Fruit fly (Drosophila melanogaster) whole organism, embryonic: ENCODE measurements around the gene CG2841.

Experiments
- CG10267 ChIP-seq: fragments of 200-800 bp; sonication (Bioruptor generic); optimal IDR thresholded peaks from 2 replicates; lab custom pipeline; 2018; ENCODE audit warnings: missing biosample characterization, mild to moderate bottlenecking, missing genetic modification characterization, moderate library complexity
- CG10321 ChIP-seq: fragments of 200-800 bp; sonication (Bioruptor generic); IDR thresholded peaks from 2 replicates; pipeline ENCODE4 v1.3.6; 2022; ENCODE audit warnings: missing biosample characterization, missing genetic modification characterization
- CG10979 ChIP-seq: fragments of 200-800 bp; sonication (Bioruptor generic); optimal IDR thresholded peaks from 2 replicates; lab custom pipeline; 2018; ENCODE audit warnings: missing biosample characterization, mild to moderate bottlenecking, missing genetic modification characterization, moderate library complexity
- CG12744 ChIP-seq: fragments of 200-800 bp; sonication (Bioruptor generic); optimal IDR thresholded peaks from 2 replicates; lab custom pipeline; 2016; ENCODE audit warnings: missing biosample characterization, missing genetic modification characterization
- CG15479 ChIP-seq: fragments of 200-800 bp; sonication (Bioruptor generic); optimal IDR thresholded peaks from 3 replicates; lab custom pipeline; 2019; ENCODE audit warnings: missing biosample characterization, mild to moderate bottlenecking, missing genetic modification characterization, moderate library complexity
- CG15514 ChIP-seq: fragments of 200-800 bp; sonication (Bioruptor generic); optimal IDR thresholded peaks from 3 replicates; lab custom pipeline; 2017; ENCODE audit warnings: missing biosample characterization, missing genetic modification characterization, mild to moderate bottlenecking, moderate library complexity, missing genetic modification reagents
- CG1647 ChIP-seq: fragments of 200-800 bp; sonication (Bioruptor generic); optimal IDR thresholded peaks from 3 replicates; lab custom pipeline; 2016; ENCODE audit warnings: missing biosample characterization, missing genetic modification characterization
- CG18011 ChIP-seq: fragments of 200-800 bp; sonication (Bioruptor generic); optimal IDR thresholded peaks from 2 replicates; lab custom pipeline; 2017; ENCODE audit warnings: missing biosample characterization, missing genetic modification characterization, mild to moderate bottlenecking, moderate library complexity, missing genotype
- CG1832 ChIP-seq: fragments of 200-800 bp; sonication (Bioruptor generic); optimal IDR thresholded peaks from 2 replicates; lab custom pipeline; 2017; ENCODE audit warnings: missing biosample characterization, mild to moderate bottlenecking, missing genetic modification characterization, inconsistent platforms
- CG18599 ChIP-seq: fragments of 200-800 bp; sonication (Bioruptor generic); optimal IDR thresholded peaks from 3 replicates; lab custom pipeline; 2017; ENCODE audit warnings: missing biosample characterization, missing genetic modification characterization, mild to moderate bottlenecking, moderate library complexity, missing genetic modification reagents
- CG30020 ChIP-seq: fragments of 200-800 bp; optimal IDR thresholded peaks from 2 replicates; lab custom pipeline; 2019; ENCODE audit warnings: missing biosample characterization, mild to moderate bottlenecking, missing genetic modification characterization, moderate library complexity
- CG31388 ChIP-seq: fragments of 200-800 bp; sonication (Bioruptor generic); optimal IDR thresholded peaks from 2 replicates; lab custom pipeline; 2016; ENCODE audit warnings: missing biosample characterization, missing genetic modification characterization
- CG3281 ChIP-seq: fragments of 200-800 bp; sonication (Bioruptor generic); optimal IDR thresholded peaks from 3 replicates; lab custom pipeline; 2017; ENCODE audit warnings: missing biosample characterization, mild to moderate bottlenecking, missing genetic modification characterization
- CG34422 ChIP-seq: fragments of 200-800 bp; sonication (Bioruptor generic); IDR thresholded peaks from 3 replicates; pipeline ENCODE4 v1.3.6; 2022; ENCODE audit warnings: missing biosample characterization, missing genetic modification characterization
- CG3726 ChIP-seq: fragments of 200-800 bp; sonication (Bioruptor generic); IDR thresholded peaks from 3 replicates; pipeline ENCODE4, ENCODE4 v1.3.6; 2022; ENCODE audit warnings: missing biosample characterization, missing genetic modification characterization
- CG6854 ChIP-seq: fragments of 200-800 bp; sonication (Bioruptor generic); optimal IDR thresholded peaks from 3 replicates; lab custom pipeline; 2017; ENCODE audit warnings: missing biosample characterization, mild to moderate bottlenecking, missing genetic modification characterization
- CG7839 ChIP-seq: fragments of 200-800 bp; sonication (Bioruptor generic); optimal IDR thresholded peaks from 3 replicates; lab custom pipeline; 2018; ENCODE audit warnings: missing biosample characterization, mild to moderate bottlenecking, missing genetic modification characterization, moderate library complexity
- CG7928 ChIP-seq: fragments of 200-800 bp; sonication (Bioruptor generic); optimal IDR thresholded peaks from 2 replicates; lab custom pipeline; 2017; ENCODE audit warnings: missing biosample characterization, mild to moderate bottlenecking, missing genetic modification characterization
- CG8281 ChIP-seq: fragments of 200-800 bp; sonication (Bioruptor generic); optimal IDR thresholded peaks from 2 replicates; lab custom pipeline; 2018; ENCODE audit warnings: missing biosample characterization, mild to moderate bottlenecking, missing genetic modification characterization, moderate library complexity
- CkIIα-i1 ChIP-seq: fragments of 200-800 bp; sonication (Bioruptor generic); IDR thresholded peaks from 2 replicates; pipeline ENCODE4 v1.3.6; 2022; ENCODE audit warnings: missing biosample characterization, missing genetic modification characterization
- D19A ChIP-seq: fragments of 200-800 bp; optimal IDR thresholded peaks from 3 replicates; lab custom pipeline; 2019; ENCODE audit warnings: missing biosample characterization, mild to moderate bottlenecking, missing genetic modification characterization, moderate library complexity
- Doc2 ChIP-seq: fragments of 200-800 bp; sonication (Bioruptor generic); IDR thresholded peaks from 2 replicates; pipeline ENCODE4 v1.3.6; 2022; ENCODE audit warnings: missing biosample characterization, missing genetic modification characterization
- Doc3 ChIP-seq: fragments of 200-800 bp; sonication (Bioruptor generic); IDR thresholded peaks from 3 replicates; pipeline ENCODE4 v1.3.6; 2022; ENCODE audit warnings: missing biosample characterization, missing genetic modification characterization; ENCODE audit not compliant: partially characterized antibody
- HHEX ChIP-seq: fragments of 200-800 bp; sonication (Bioruptor generic); optimal IDR thresholded peaks from 3 replicates; lab custom pipeline; 2017; ENCODE audit warnings: missing biosample characterization, mild to moderate bottlenecking, missing genetic modification characterization, missing genetic modification reagents
- Hr78 ChIP-seq, 2 experiments: fragments of 200-800 bp in 1 of 2; fragments of >200 bp in 1 of 2; sonication (Bioruptor generic) in 1 of 2; optimal IDR thresholded peaks; 2 replicates each; lab custom pipeline; 2017 to 2019; ENCODE audit warnings: missing biosample characterization in 2 of 2, missing genetic modification characterization in 2 of 2, mild to moderate bottlenecking in 1 of 2, moderate library complexity in 1 of 2
- Lpt ChIP-seq: fragments of >200 bp; optimal IDR thresholded peaks from 2 replicates; lab custom pipeline; 2018; ENCODE audit warnings: missing biosample characterization, missing genetic modification characterization
- NC2α ChIP-seq: fragments of 200-800 bp; sonication (Bioruptor generic); optimal IDR thresholded peaks from 2 replicates; lab custom pipeline; 2016; ENCODE audit warnings: missing biosample characterization, missing genetic modification characterization
- ab ChIP-seq: fragments of 200-800 bp; sonication (Bioruptor generic); optimal IDR thresholded peaks from 2 replicates; lab custom pipeline; 2016; ENCODE audit warnings: missing biosample characterization, missing genetic modification characterization
- abd-A ChIP-seq: fragments of 200-800 bp; sonication (Bioruptor generic); optimal IDR thresholded peaks from 3 replicates; lab custom pipeline; 2019; ENCODE audit warnings: missing biosample characterization, mild to moderate bottlenecking, missing genetic modification characterization, moderate library complexity
- ash1 ChIP-seq: fragments of 200-800 bp; sonication (Bioruptor generic); optimal IDR thresholded peaks from 2 replicates; lab custom pipeline; 2018; ENCODE audit warnings: missing biosample characterization, mild to moderate bottlenecking, missing genetic modification characterization
- cad ChIP-seq: fragments of >200 bp; optimal IDR thresholded peaks from 2 replicates; lab custom pipeline; 2017; ENCODE audit warnings: missing biosample characterization, missing genetic modification characterization
- chinmo ChIP-seq: fragments of 200-800 bp; sonication (Bioruptor generic); IDR thresholded peaks from 4 replicates; pipeline ENCODE4 v1.3.6; 2022; ENCODE audit warnings: missing biosample characterization, missing genetic modification characterization; ENCODE audit not compliant: partially characterized antibody
- ci ChIP-seq: fragments of 200-800 bp; sonication (Bioruptor generic); IDR thresholded peaks from 3 replicates; pipeline ENCODE4 v1.3.6; 2022; ENCODE audit warnings: missing biosample characterization, missing genetic modification characterization
- crc ChIP-seq: fragments of 200-800 bp; sonication (Bioruptor generic); optimal IDR thresholded peaks from 2 replicates; lab custom pipeline; 2016; ENCODE audit warnings: missing biosample characterization, missing genetic modification characterization
- crol ChIP-seq: fragments of 200-800 bp; sonication (Bioruptor generic); IDR thresholded peaks from 2 replicates; pipeline ENCODE4 v1.3.6; 2022; ENCODE audit warnings: missing biosample characterization, missing genetic modification characterization
- fd3F ChIP-seq: fragments of 200-800 bp; sonication (Bioruptor generic); optimal IDR thresholded peaks from 2 replicates; lab custom pipeline; 2018; ENCODE audit warnings: missing biosample characterization, mild to moderate bottlenecking, missing genetic modification characterization, moderate library complexity
- grn ChIP-seq: fragments of 200-800 bp; sonication (Bioruptor generic); optimal IDR thresholded peaks from 3 replicates; lab custom pipeline; 2017; ENCODE audit warnings: missing biosample characterization, missing genetic modification characterization
- gsb ChIP-seq: fragments of 200-800 bp; sonication (Bioruptor generic); IDR thresholded peaks from 2 replicates; pipeline ENCODE4 v1.3.6; 2022; ENCODE audit warnings: missing biosample characterization, missing genetic modification characterization
- lbe ChIP-seq: fragments of 200-800 bp; sonication (Bioruptor generic); optimal IDR thresholded peaks from 2 replicates; lab custom pipeline; 2016; ENCODE audit warnings: missing biosample characterization, mild to moderate bottlenecking, missing genetic modification characterization
- lov ChIP-seq, 2 experiments: fragments of 200-800 bp in 1 of 2; fragments of >200 bp in 1 of 2; sonication (Bioruptor generic) in 1 of 2; IDR thresholded peaks in 1 of 2; optimal IDR thresholded peaks in 1 of 2; 2 replicates in 1 of 2; 3 replicates in 1 of 2; pipeline versions ENCODE4 v1.3.6 to Lab custom; 2017 to 2022; ENCODE audit warnings: missing biosample characterization in 1 of 2, missing genetic modification characterization in 1 of 2
- luna ChIP-seq: fragments of 200-800 bp; sonication (Bioruptor generic); optimal IDR thresholded peaks from 2 replicates; lab custom pipeline; 2016; ENCODE audit warnings: missing biosample characterization, missing genetic modification characterization
- nom ChIP-seq: fragments of 200-800 bp; sonication (Bioruptor generic); optimal IDR thresholded peaks from 2 replicates; lab custom pipeline; 2017; ENCODE audit warnings: missing biosample characterization, missing genetic modification characterization, mild to moderate bottlenecking, moderate library complexity, missing genetic modification reagents
- onecut ChIP-seq: fragments of 200-800 bp; sonication (Bioruptor generic); IDR thresholded peaks from 2 replicates; pipeline ENCODE4 v1.3.6; 2022; ENCODE audit warnings: missing biosample characterization, missing genetic modification characterization
- p53 ChIP-seq: fragments of 200-800 bp; sonication (Bioruptor generic); optimal IDR thresholded peaks from 2 replicates; lab custom pipeline; 2016; ENCODE audit warnings: missing biosample characterization, missing genetic modification characterization
- pho ChIP-seq: fragments of 200-800 bp; sonication (Bioruptor generic); optimal IDR thresholded peaks from 2 replicates; lab custom pipeline; 2016; ENCODE audit warnings: missing biosample characterization, missing genetic modification characterization
- pros ChIP-seq: fragments of 200-800 bp; sonication (Bioruptor generic); optimal IDR thresholded peaks from 3 replicates; lab custom pipeline; 2019; ENCODE audit warnings: missing biosample characterization, mild to moderate bottlenecking, missing genetic modification characterization, moderate library complexity
- row ChIP-seq: fragments of 200-800 bp; sonication (Bioruptor generic); IDR thresholded peaks from 3 replicates; pipeline ENCODE4 v1.3.6; 2022; ENCODE audit warnings: missing biosample characterization, missing genetic modification characterization
- toy ChIP-seq: fragments of 200-800 bp; sonication (Bioruptor generic); IDR thresholded peaks from 2 replicates; pipeline ENCODE4 v1.3.6; 2022; ENCODE audit warnings: missing biosample characterization, missing genetic modification characterization
- trh ChIP-seq: fragments of 200-800 bp; sonication (Bioruptor generic); optimal IDR thresholded peaks from 2 replicates; lab custom pipeline; 2016; ENCODE audit warnings: missing biosample characterization, missing genetic modification characterization
- z ChIP-seq: fragments of 200-800 bp; sonication (Bioruptor generic); IDR thresholded peaks from 3 replicates; pipeline ENCODE4 v1.3.6; 2022; ENCODE audit warnings: missing biosample characterization, missing genetic modification characterization
- zf30C ChIP-seq: fragments of 200-800 bp; sonication (Bioruptor generic); optimal IDR thresholded peaks from 3 replicates; lab custom pipeline; 2018; ENCODE audit warnings: missing biosample characterization, mild to moderate bottlenecking, missing genetic modification characterization

The CG2841 gene

DNA sequence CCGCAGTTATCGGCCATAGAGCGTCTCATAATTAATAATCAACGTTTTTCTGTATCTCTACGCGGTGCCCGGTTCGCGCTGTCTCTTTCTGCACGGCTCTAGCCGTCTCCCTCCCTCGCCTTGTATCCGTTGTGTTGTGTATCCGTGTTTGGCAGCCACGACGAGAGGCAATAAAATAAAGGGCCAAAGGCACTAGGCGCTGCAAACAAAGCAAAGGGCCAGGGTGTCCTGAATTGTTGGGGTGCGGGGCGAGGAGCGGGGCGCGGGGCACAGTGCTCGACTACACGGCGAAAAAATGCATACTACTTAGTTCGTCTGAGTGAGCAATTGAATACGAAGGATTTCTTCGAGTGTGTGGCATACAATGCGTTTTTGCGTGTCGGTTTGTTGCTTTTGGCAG, 58.6 kb downstream of the CG2841 start (continued):
- TF ChIP-seq nom (GFP tag; lab: Kevin White, UChicago), result peak; percentile 3
- TF ChIP-seq lbe, result no peak
- TF ChIP-seq CG10267 (tag; lab: Kevin White, UChicago), result no peak
- TF ChIP-seq CG8281 (tag; lab: Kevin White, UChicago), result no peak
- TF ChIP-seq CG3281, result no peak
- no peak for TF ChIP-seq CG34422 (GFP tag; lab: Robert Waterston, UW)
- TF ChIP-seq crc, result no peak
- TF ChIP-seq Lpt (GFP tag; lab: Kevin White, UChicago), result peak; percentile 13
- peak; percentile 98 for TF ChIP-seq pros (GFP tag; lab: Kevin White, UChicago)
- 0 out of 3 replicates have a peak, but pooled peaks have one; percentile 26 for TF ChIP-seq ci
- no peak for TF ChIP-seq lov (optimal IDR thresholded peaks at IDR 0.05; lab: Kevin White, UChicago)
- no peak for TF ChIP-seq lov (GFP tag; IDR thresholded peaks at IDR 0.05; lab: Robert Waterston, UW)
- 0 out of 4 replicates have a peak, but pooled peaks have one; percentile 22 for TF ChIP-seq chinmo (GFP tag; lab: Robert Waterston, UW)
- TF ChIP-seq CG18599 (GFP tag; lab: Kevin White, UChicago), result peak; percentile 17
- TF ChIP-seq z (GFP tag; lab: Robert Waterston, UW), result 0 out of 3 replicates have a peak, but pooled peaks have one; percentile 16
- no peak for TF ChIP-seq p53 (GFP tag; lab: Kevin White, UChicago)
- TF ChIP-seq Hr78 (GFP tag; optimal IDR thresholded peaks at IDR 0.05; lab: Kevin White, UChicago), result no peak
- no peak for TF ChIP-seq CG30020 (tag; lab: Kevin White, UChicago)
- TF ChIP-seq zf30C (GFP tag; lab: Kevin White, UChicago), result peak; percentile 96
- peak; percentile 43; the same call in 1 of the 3 replicates for TF ChIP-seq row (GFP tag; lab: Robert Waterston, UW)
- no peak for TF ChIP-seq CG10979
- TF ChIP-seq CG15514 (GFP tag; lab: Kevin White, UChicago), result no peak
- peak; percentile 6 for TF ChIP-seq D19A (tag; lab: Kevin White, UChicago)
- TF ChIP-seq cad (GFP tag; lab: Kevin White, UChicago), result peak; percentile 67
- TF ChIP-seq CG7928, result no peak
- no peak for TF ChIP-seq luna (GFP tag; lab: Kevin White, UChicago)
- no peak for TF ChIP-seq HHEX (GFP tag; lab: Kevin White, UChicago)
- peak; percentile 21 for TF ChIP-seq CG15479 (GFP tag; lab: Kevin White, UChicago)
- no peak for TF ChIP-seq CG1647 (GFP tag; lab: Kevin White, UChicago)
- 0 out of 2 replicates have a peak, but pooled peaks have one; percentile 9 for TF ChIP-seq onecut
- TF ChIP-seq Doc3 (GFP tag; lab: Robert Waterston, UW), result no peak
- peak; percentile 80 for TF ChIP-seq CG10321 (GFP tag; lab: Robert Waterston, UW)
- TF ChIP-seq pho (GFP tag; lab: Kevin White, UChicago), result no peak
- TF ChIP-seq CG6854 (GFP tag; lab: Kevin White, UChicago), result no peak
- no peak for TF ChIP-seq CG3726 (GFP tag; lab: Robert Waterston, UW)
- TF ChIP-seq ash1 (GFP tag; lab: Kevin White, UChicago), result no peak

DNA sequence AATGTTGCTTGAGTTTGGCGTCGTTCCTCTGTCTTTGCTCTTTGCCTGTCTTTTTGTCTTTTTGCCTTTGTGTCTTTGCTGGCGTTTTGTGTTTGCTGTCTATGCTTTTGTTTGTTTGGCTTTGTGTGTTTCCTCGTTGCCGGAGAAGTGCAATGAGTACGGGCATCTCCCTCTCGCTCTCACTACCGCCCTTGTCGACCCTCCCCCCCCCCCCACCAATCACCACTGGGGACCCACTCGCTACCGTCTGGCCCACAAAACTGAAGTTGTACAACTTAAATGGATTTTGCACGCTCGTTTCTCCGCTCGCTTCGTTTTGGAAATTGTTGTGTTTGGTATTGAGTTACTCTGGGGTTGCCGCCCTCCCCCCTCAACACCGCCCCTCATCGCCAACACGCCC, 59.4 kb downstream of the CG2841 start:
- no peak for TF ChIP-seq fd3F (GFP tag; lab: Kevin White, UChicago)
- no peak for TF ChIP-seq grn (GFP tag; lab: Kevin White, UChicago)
- no peak for TF ChIP-seq gsb (GFP tag; lab: Robert Waterston, UW)
- no peak for TF ChIP-seq CG12744 (GFP tag; lab: Kevin White, UChicago)
- TF ChIP-seq abd-A (tag; lab: Kevin White, UChicago), result no peak
- TF ChIP-seq CkIIα-i1, result no peak
- no peak for TF ChIP-seq CG18011
- TF ChIP-seq CG7839 (tag; lab: Kevin White, UChicago), result no peak
- peak; percentile 15; the same call in 1 of the 4 replicates for TF ChIP-seq chinmo (GFP tag; lab: Robert Waterston, UW)
- no peak for TF ChIP-seq ab (GFP tag; lab: Kevin White, UChicago)
- TF ChIP-seq NC2α (GFP tag; lab: Kevin White, UChicago), result no peak
- no peak for TF ChIP-seq trh (GFP tag; lab: Kevin White, UChicago)
- TF ChIP-seq crol (GFP tag; lab: Robert Waterston, UW), result peak; percentile 91
- no peak for TF ChIP-seq toy (GFP tag; lab: Robert Waterston, UW)
- no peak for TF ChIP-seq CG31388 (GFP tag; lab: Kevin White, UChicago)
- TF ChIP-seq Doc2 (GFP tag; lab: Robert Waterston, UW), result no peak
- TF ChIP-seq CG1832 (GFP tag; lab: Kevin White, UChicago), result peak; percentile 25
